Worm (Caenorhabditis elegans) whole organism, L2 larva: ENCODE results near the gene acr-16.

Experiments used
- R02D3.7 ChIP-seq: fragments of 150-350 bp; optimal IDR thresholded peaks from 2 replicates; lab custom pipeline; 2014; ENCODE audit warnings: missing biosample characterization, missing genetic modification characterization
- ZK546.5 ChIP-seq: sonication (generic microtip); optimal IDR thresholded peaks from 2 replicates; lab custom pipeline; 2017; ENCODE audit warnings: missing biosample characterization, missing genetic modification characterization
- alr-1 ChIP-seq: fragments of 150-350 bp; optimal IDR thresholded peaks from 2 replicates; lab custom pipeline; 2014; ENCODE audit warnings: missing biosample characterization, missing genetic modification characterization
- blmp-1 ChIP-seq: sonication (generic microtip); optimal IDR thresholded peaks from 2 replicates; lab custom pipeline; 2017; ENCODE audit warnings: missing genetic modification characterization, mild to moderate bottlenecking, missing compliant biosample characterization, antibody characterized with exemption, moderate library complexity; ENCODE audit not compliant: insufficient read depth
- ceh-82 ChIP-seq: fragments of 150-350 bp; optimal IDR thresholded peaks from 2 replicates; lab custom pipeline; 2014; ENCODE audit warnings: missing biosample characterization, missing genetic modification characterization
- crh-2 ChIP-seq: sonication (generic microtip); optimal IDR thresholded peaks from 2 replicates; lab custom pipeline; 2017; ENCODE audit warnings: missing biosample characterization, missing genetic modification characterization
- egl-27 ChIP-seq: sonication (generic microtip); optimal IDR thresholded peaks from 3 replicates; lab custom pipeline; 2017; ENCODE audit warnings: missing biosample characterization, missing genetic modification reagents, missing genetic modification characterization
- elt-3 ChIP-seq: sonication (generic microtip); optimal IDR thresholded peaks from 2 replicates; lab custom pipeline; 2017; ENCODE audit warnings: missing biosample characterization, missing genetic modification characterization
- lin-39 ChIP-seq: fragments of 150-350 bp; optimal IDR thresholded peaks from 2 replicates; lab custom pipeline; 2014; ENCODE audit warnings: missing biosample characterization, missing genetic modification reagents, missing genetic modification characterization
- snpc-4 ChIP-seq: fragments of 150-350 bp; optimal IDR thresholded peaks from 2 replicates; lab custom pipeline; 2014; ENCODE audit warnings: missing biosample characterization, missing genetic modification characterization
- unc-39 ChIP-seq: fragments of 150-350 bp; optimal IDR thresholded peaks from 2 replicates; lab custom pipeline; 2014; ENCODE audit warnings: missing biosample characterization, missing genetic modification characterization
- unc-62 ChIP-seq: fragments of 150-350 bp; optimal IDR thresholded peaks from 2 replicates; lab custom pipeline; 2014; ENCODE audit warnings: missing biosample characterization, missing genetic modification reagents, missing genetic modification characterization
- zag-1 ChIP-seq: fragments of 150-350 bp; optimal IDR thresholded peaks from 2 replicates; lab custom pipeline; 2014; ENCODE audit warnings: missing biosample characterization, missing genetic modification characterization

DNA sequence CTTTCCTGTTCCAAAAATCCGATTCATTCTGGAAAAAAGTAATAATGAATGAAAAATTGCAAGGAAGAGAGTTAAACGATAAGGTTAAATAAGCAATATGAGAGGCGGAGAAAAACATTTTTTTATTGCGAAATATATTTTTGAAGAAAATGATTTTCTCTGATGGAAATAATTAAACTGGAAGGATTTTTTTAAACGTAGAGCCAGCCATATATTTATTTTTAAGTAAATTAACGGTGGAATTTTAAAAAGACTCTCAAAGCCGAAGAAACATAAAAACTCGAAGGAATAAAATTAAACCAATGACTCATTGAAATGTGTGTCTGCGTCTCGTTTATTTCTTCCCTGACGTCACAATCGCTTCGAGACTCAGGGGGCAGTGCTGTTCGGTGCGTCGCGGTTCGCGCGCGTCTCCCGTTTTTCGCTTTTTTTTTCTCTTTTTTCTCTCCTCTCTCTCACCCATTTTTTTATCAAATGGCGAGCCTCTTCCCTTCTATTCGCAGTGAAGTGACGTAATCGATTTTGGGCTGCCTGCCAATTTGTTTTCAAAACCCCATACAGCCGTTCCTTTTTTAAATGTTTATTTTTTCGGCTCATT lies 45.2 kb downstream of the acr-16 start, which contains the start of gene vps-60:
- TF ChIP-seq snpc-4 (peak; percentile 86), egl-27 (peak; percentile 71), ceh-82 (tag; lab: Kevin White, UChicago) (no peak), blmp-1 (tag; lab: Kevin White, UChicago) (peak; percentile 91), unc-39 (tag; lab: Kevin White, UChicago) (no peak), elt-3 (tag; lab: Kevin White, UChicago) (no peak), alr-1 (tag; lab: Kevin White, UChicago) (no peak), unc-62 (GFP tag; lab: Kevin White, UChicago) (peak; percentile 51), R02D3.7 (no peak), zag-1 (tag; lab: Kevin White, UChicago) (peak; percentile 84), ZK546.5 (peak; percentile 27), lin-39 (tag; lab: Kevin White, UChicago) (no peak), crh-2 (tag; lab: Kevin White, UChicago) (peak; percentile 98)
